Worm (Caenorhabditis elegans): ENCODE results near the gene ttx-3.

ttx-3 gene

ce11 chrX:11727761-11728160, 41.4 kb downstream of the ttx-3 start, which contains the start of the genes gst-42 and D1053.2 (continued):
- no peak for TF ChIP-seq sox-4 (tag; optimal IDR thresholded peaks at IDR 0.05)
- TF ChIP-seq hlh-4 (tag; optimal IDR thresholded peaks at IDR 0.05): no peak
- peak; percentile 20 for TF ChIP-seq C16A3.4 (tag; optimal IDR thresholded peaks at IDR 0.05)
- TF ChIP-seq hlh-17 (GFP tag; optimal IDR thresholded peaks at IDR 0.05; ENCODE audit: borderline replicate concordance): no peak
- TF ChIP-seq pag-3 (tag; optimal IDR thresholded peaks at IDR 0.05; ENCODE audit: borderline replicate concordance, insufficient read depth): no peak
- TF ChIP-seq ztf-11 (tag; optimal IDR thresholded peaks at IDR 0.05): no peak
- no peak for TF ChIP-seq ztf-4 (tag; optimal IDR thresholded peaks at IDR 0.05)
- TF ChIP-seq fkh-4 (tag; optimal IDR thresholded peaks at IDR 0.05; ENCODE audit: borderline replicate concordance): no peak
- no peak for TF ChIP-seq ceh-88 (GFP tag; IDR thresholded peaks at IDR 0.05)
- TF ChIP-seq irx-1 (tag; optimal IDR thresholded peaks at IDR 0.05): no peak
- peak; percentile 80 for TF ChIP-seq lin-14 (GFP tag; optimal IDR thresholded peaks at IDR 0.05)
- no peak for TF ChIP-seq F16B12.6 (tag; optimal IDR thresholded peaks at IDR 0.05)
- no peak for TF ChIP-seq ama-1 (optimal IDR thresholded peaks at IDR 0.05)
- no peak for TF ChIP-seq nhr-11 (tag; optimal IDR thresholded peaks at IDR 0.05)
- TF ChIP-seq pqm-1 (tag; optimal IDR thresholded peaks at IDR 0.05): peak; percentile 20
- TF ChIP-seq mef-2 (tag; optimal IDR thresholded peaks at IDR 0.05): no peak
- TF ChIP-seq efl-3 (GFP tag; optimal IDR thresholded peaks at IDR 0.05): no peak
- TF ChIP-seq C34B4.2 (tag; optimal IDR thresholded peaks at IDR 0.05): no peak
- no peak for TF ChIP-seq alr-1 (tag; optimal IDR thresholded peaks at IDR 0.05; ENCODE audit: borderline replicate concordance)
- TF ChIP-seq grh-1 (GFP tag; IDR thresholded peaks at IDR 0.05): no peak
- TF ChIP-seq vab-15 (tag; optimal IDR thresholded peaks at IDR 0.05): peak; percentile 28
- no peak for TF ChIP-seq hpl-2 (GFP tag; optimal IDR thresholded peaks at IDR 0.05)
- TF ChIP-seq nhr-47 (tag; optimal IDR thresholded peaks at IDR 0.05): peak; percentile 1
- TF ChIP-seq sptf-1 (tag; optimal IDR thresholded peaks at IDR 0.05): no peak
- peak; percentile 12 to 24 for TF ChIP-seq lsy-2 (tag; optimal IDR thresholded peaks at IDR 0.05)
- TF ChIP-seq xbp-1 (tag; optimal IDR thresholded peaks at IDR 0.05): no peak
- peak; percentile 84 for TF ChIP-seq nhr-85 (tag)
- TF ChIP-seq mep-1 (tag; optimal IDR thresholded peaks at IDR 0.05): peak; percentile 19
- no peak for TF ChIP-seq nhr-237 (tag; optimal IDR thresholded peaks at IDR 0.05)
- no peak for TF ChIP-seq unc-98 (GFP tag; IDR thresholded peaks at IDR 0.05)
- TF ChIP-seq fkh-10 (GFP tag; optimal IDR thresholded peaks at IDR 0.05): no peak
- TF ChIP-seq lin-39 (tag; optimal IDR thresholded peaks at IDR 0.05): no peak
- TF ChIP-seq nhr-28 (tag; optimal IDR thresholded peaks at IDR 0.05): no peak
- no peak for TF ChIP-seq mab-9 (GFP tag; IDR thresholded peaks at IDR 0.05)
- TF ChIP-seq elt-2 (tag; optimal IDR thresholded peaks at IDR 0.05): peak; percentile 93
- peak in 5 of 6 experiments; percentile 76 to 93 (median 89) for TF ChIP-seq elt-3 (tag; optimal IDR thresholded peaks at IDR 0.05)
- no peak for TF ChIP-seq zag-1 (tag; optimal IDR thresholded peaks at IDR 0.05)
- TF ChIP-seq aha-1 (tag; optimal IDR thresholded peaks at IDR 0.05): no peak
- no peak for TF ChIP-seq dsc-1 (tag; optimal IDR thresholded peaks at IDR 0.05)
- TF ChIP-seq ceh-63 (GFP tag; optimal IDR thresholded peaks at IDR 0.05): no peak
- TF ChIP-seq skn-1 (tag; optimal IDR thresholded peaks at IDR 0.05): no peak
- no peak for TF ChIP-seq ets-5 (GFP tag; IDR thresholded peaks at IDR 0.05)
- no peak for TF ChIP-seq snpc-4 (tag; optimal IDR thresholded peaks at IDR 0.05)
- TF ChIP-seq Y116A8C.19 (tag; optimal IDR thresholded peaks at IDR 0.05; ENCODE audit: borderline replicate concordance): no peak
- TF ChIP-seq egl-27 (tag; optimal IDR thresholded peaks at IDR 0.05): no peak
- no peak for TF ChIP-seq aly-2 (tag; optimal IDR thresholded peaks at IDR 0.05)
- no peak for TF ChIP-seq fkh-8 (tag; optimal IDR thresholded peaks at IDR 0.05)
- TF ChIP-seq lin-35 (GFP tag; optimal IDR thresholded peaks at IDR 0.05): peak in 1 of 2 experiments; percentile 75
- no peak for TF ChIP-seq nhr-12 (tag; optimal IDR thresholded peaks at IDR 0.05)
- no peak for TF ChIP-seq efl-1 (optimal IDR thresholded peaks at IDR 0.05)
- no peak for TF ChIP-seq efl-1 (GFP tag; optimal IDR thresholded peaks at IDR 0.05 in 1 of 2)
- TF ChIP-seq lir-3 (tag; optimal IDR thresholded peaks at IDR 0.05; ENCODE audit: poor library complexity): no peak
- TF ChIP-seq unc-62 (GFP tag; optimal IDR thresholded peaks at IDR 0.05): no peak
- no peak for TF ChIP-seq unc-30 (tag; optimal IDR thresholded peaks at IDR 0.05)

Data from whole organism, L1 larva.